Fruit fly (Drosophila melanogaster) whole organism, embryonic: ENCODE data around the gene Muc91C.

Source experiments
- Atf3 ChIP-seq: fragments of 200-800 bp; sonication (Bioruptor generic); optimal IDR thresholded peaks from 3 replicates; lab custom pipeline; 2016; ENCODE audit warnings: missing biosample characterization, missing genetic modification characterization
- CG10147 ChIP-seq: fragments of 200-800 bp; sonication (Bioruptor generic); optimal IDR thresholded peaks from 2 replicates; lab custom pipeline; 2019; ENCODE audit warnings: missing biosample characterization, mild to moderate bottlenecking, missing genetic modification characterization, moderate library complexity
- CG11398 ChIP-seq: fragments of 200-800 bp; sonication (Bioruptor generic); optimal IDR thresholded peaks from 2 replicates; lab custom pipeline; 2016; ENCODE audit warnings: missing biosample characterization, missing genetic modification characterization
- CG12104 ChIP-seq: fragments of 200-800 bp; sonication (Bioruptor generic); optimal IDR thresholded peaks from 3 replicates; lab custom pipeline; 2016; ENCODE audit warnings: missing biosample characterization, missing genetic modification characterization
- CG12659 ChIP-seq: fragments of 200-800 bp; sonication (Bioruptor generic); optimal IDR thresholded peaks from 3 replicates; lab custom pipeline; 2017; ENCODE audit warnings: mild to moderate bottlenecking, missing biosample characterization, missing genetic modification reagents, missing genetic modification characterization
- CG14050 ChIP-seq: fragments of 200-800 bp; sonication (Bioruptor generic); IDR thresholded peaks from 3 replicates; pipeline ENCODE4 v1.3.6; 2022; ENCODE audit warnings: missing biosample characterization, missing genetic modification characterization
- CG14667 ChIP-seq: fragments of 200-800 bp; sonication (Bioruptor generic); IDR thresholded peaks from 2 replicates; pipeline ENCODE4 v1.3.6; 2022; ENCODE audit warnings: missing biosample characterization, missing genetic modification characterization
- CG15011 ChIP-seq: fragments of 200-800 bp; sonication (Bioruptor generic); optimal IDR thresholded peaks from 3 replicates; lab custom pipeline; 2018; ENCODE audit warnings: missing biosample characterization, mild to moderate bottlenecking, missing genetic modification characterization
- CG15514 ChIP-seq: fragments of 200-800 bp; sonication (Bioruptor generic); optimal IDR thresholded peaks from 3 replicates; lab custom pipeline; 2017; ENCODE audit warnings: missing biosample characterization, missing genetic modification characterization, mild to moderate bottlenecking, moderate library complexity, missing genetic modification reagents
- CG15696 ChIP-seq: fragments of 200-800 bp; sonication (Bioruptor generic); optimal IDR thresholded peaks from 2 replicates; lab custom pipeline; 2019; ENCODE audit warnings: missing biosample characterization, mild to moderate bottlenecking, missing genetic modification characterization, moderate library complexity
- CG1602 ChIP-seq: fragments of 200-800 bp; sonication (Bioruptor generic); optimal IDR thresholded peaks from 3 replicates; lab custom pipeline; 2016; ENCODE audit warnings: missing biosample characterization, missing genetic modification characterization
- CG2202 ChIP-seq: fragments of 200-800 bp; sonication (Bioruptor generic); optimal IDR thresholded peaks from 2 replicates; lab custom pipeline; 2018; ENCODE audit warnings: missing biosample characterization, mild to moderate bottlenecking, missing genetic modification characterization
- CG31441 ChIP-seq: fragments of 200-800 bp; sonication (Bioruptor generic); IDR thresholded peaks from 2 replicates; pipeline ENCODE4 v1.3.6; 2022; ENCODE audit warnings: missing biosample characterization, missing genetic modification characterization
- CG3281 ChIP-seq: fragments of 200-800 bp; sonication (Bioruptor generic); optimal IDR thresholded peaks from 3 replicates; lab custom pipeline; 2017; ENCODE audit warnings: missing biosample characterization, mild to moderate bottlenecking, missing genetic modification characterization
- CG3407 ChIP-seq: fragments of 200-800 bp; sonication (Bioruptor generic); optimal IDR thresholded peaks from 2 replicates; lab custom pipeline; 2018; ENCODE audit warnings: missing biosample characterization, mild to moderate bottlenecking, missing genetic modification characterization
- CG5180 ChIP-seq: fragments of 200-800 bp; sonication (Bioruptor generic); optimal IDR thresholded peaks from 3 replicates; lab custom pipeline; 2017; ENCODE audit warnings: missing biosample characterization, missing genetic modification characterization, mild to moderate bottlenecking, moderate library complexity, missing genetic modification reagents
- CG6765 ChIP-seq: fragments of 200-800 bp; sonication (Bioruptor generic); optimal IDR thresholded peaks from 3 replicates; lab custom pipeline; 2017; ENCODE audit warnings: missing biosample characterization, mild to moderate bottlenecking, missing genetic modification characterization
- CG6854 ChIP-seq: fragments of 200-800 bp; sonication (Bioruptor generic); optimal IDR thresholded peaks from 3 replicates; lab custom pipeline; 2017; ENCODE audit warnings: missing biosample characterization, mild to moderate bottlenecking, missing genetic modification characterization
- CG8089 ChIP-seq: fragments of 200-800 bp; sonication (Bioruptor generic); optimal IDR thresholded peaks from 3 replicates; lab custom pipeline; 2016; ENCODE audit warnings: missing biosample characterization, missing genetic modification characterization
- CG9932 ChIP-seq: fragments of 200-800 bp; sonication (Bioruptor generic); IDR thresholded peaks from 2 replicates; pipeline ENCODE4 v1.3.6; 2022; ENCODE audit warnings: missing biosample characterization, missing genetic modification characterization
- Dp ChIP-seq: fragments of 200-800 bp; sonication (Bioruptor generic); optimal IDR thresholded peaks from 2 replicates; lab custom pipeline; 2018; ENCODE audit warnings: missing biosample characterization, mild to moderate bottlenecking, missing genetic modification characterization, moderate library complexity
- Ets65A ChIP-seq: fragments of 200-800 bp; sonication (Bioruptor generic); peaks from one replicate; lab custom pipeline; 2016; ENCODE audit warnings: missing biosample characterization, missing genetic modification characterization
- GATAe ChIP-seq: fragments of 200-800 bp; sonication (Bioruptor generic); conservative IDR thresholded peaks from 2 replicates; pipeline ENCODE4 v1.3.6; 2022; ENCODE audit warnings: missing biosample characterization, missing genetic modification characterization
- Gsc ChIP-seq: fragments of 200-800 bp; sonication (Bioruptor generic); IDR thresholded peaks from 2 replicates; pipeline ENCODE4 v1.3.6; 2022; ENCODE audit warnings: missing biosample characterization, missing genetic modification characterization
- Hand ChIP-seq: fragments of 200-800 bp; sonication (Bioruptor generic); optimal IDR thresholded peaks from 2 replicates; lab custom pipeline; 2017; ENCODE audit warnings: mild to moderate bottlenecking, missing biosample characterization, missing genetic modification reagents, missing genetic modification characterization
- Ravus ChIP-seq: fragments of 200-800 bp; sonication (Bioruptor generic); IDR thresholded peaks from 2 replicates; pipeline ENCODE4 v1.3.6; 2022; ENCODE audit warnings: missing biosample characterization, missing genetic modification characterization
- TFAM ChIP-seq: fragments of 200-800 bp; sonication (Bioruptor generic); optimal IDR thresholded peaks from 2 replicates; lab custom pipeline; 2017; ENCODE audit warnings: missing biosample characterization, missing genetic modification characterization, inconsistent platforms
- Xbp1 ChIP-seq: fragments of 200-800 bp; sonication (Bioruptor generic); optimal IDR thresholded peaks from 3 replicates; lab custom pipeline; 2016; ENCODE audit warnings: missing biosample characterization, mild to moderate bottlenecking, missing genetic modification characterization
- az2 ChIP-seq: fragments of 200-800 bp; sonication (Bioruptor generic); optimal IDR thresholded peaks from 3 replicates; lab custom pipeline; 2016; ENCODE audit warnings: missing biosample characterization, missing genetic modification characterization
- cad ChIP-seq: fragments of >200 bp; optimal IDR thresholded peaks from 2 replicates; lab custom pipeline; 2017; ENCODE audit warnings: missing biosample characterization, missing genetic modification characterization
- corto ChIP-seq: fragments of 200-800 bp; sonication (Bioruptor generic); optimal IDR thresholded peaks from 2 replicates; lab custom pipeline; 2016; ENCODE audit warnings: missing biosample characterization, mild to moderate bottlenecking, missing genetic modification characterization, moderate library complexity
- crp ChIP-seq, 2 experiments: fragments of 200-800 bp; sonication (Bioruptor generic); optimal IDR thresholded peaks; 2 replicates in 1 of 2; 3 replicates in 1 of 2; lab custom pipeline; 2017; ENCODE audit warnings: missing biosample characterization in 2 of 2, missing genetic modification characterization in 2 of 2, mild to moderate bottlenecking in 1 of 2, moderate library complexity in 1 of 2
- dmrt11E ChIP-seq: fragments of 200-800 bp; sonication (Bioruptor generic); optimal IDR thresholded peaks from 3 replicates; lab custom pipeline; 2018; ENCODE audit warnings: missing biosample characterization, mild to moderate bottlenecking, missing genetic modification characterization, moderate library complexity
- ftz-f1 ChIP-seq: fragments of 200-800 bp; sonication (Bioruptor generic); optimal IDR thresholded peaks from 2 replicates; lab custom pipeline; 2016; ENCODE audit warnings: missing biosample characterization, missing genetic modification characterization
- gce ChIP-seq: fragments of 200-800 bp; sonication (Bioruptor generic); IDR thresholded peaks from 3 replicates; pipeline ENCODE4 v1.3.6; 2022; ENCODE audit warnings: missing biosample characterization, missing genetic modification characterization
- hb ChIP-seq: fragments of 200-800 bp; sonication (Bioruptor generic); IDR thresholded peaks from 3 replicates; pipeline ENCODE4 v1.3.6; 2022; ENCODE audit warnings: missing biosample characterization, missing genetic modification characterization; ENCODE audit not compliant: partially characterized antibody
- her ChIP-seq: fragments of 200-800 bp; sonication (Bioruptor generic); optimal IDR thresholded peaks from 2 replicates; lab custom pipeline; 2016; ENCODE audit warnings: missing biosample characterization, missing genetic modification characterization
- insv ChIP-seq, 2 experiments: fragments of 200-800 bp; sonication (Bioruptor generic); optimal IDR thresholded peaks; 3 replicates each; lab custom pipeline; 2016 to 2018; ENCODE audit warnings: missing biosample characterization in 2 of 2, missing genetic modification characterization in 2 of 2
- jumu ChIP-seq: fragments of 200-800 bp; sonication (Bioruptor generic); optimal IDR thresholded peaks from 3 replicates; lab custom pipeline; 2016; ENCODE audit warnings: missing biosample characterization, missing genetic modification characterization
- ken ChIP-seq: fragments of 200-800 bp; sonication (Bioruptor generic); IDR thresholded peaks from 3 replicates; pipeline ENCODE4 v1.3.6; 2022; ENCODE audit warnings: missing biosample characterization, missing genetic modification characterization
- lab ChIP-seq: fragments of 200-800 bp; sonication (Bioruptor generic); optimal IDR thresholded peaks from 3 replicates; lab custom pipeline; 2017; ENCODE audit warnings: missing biosample characterization, missing genetic modification characterization, mild to moderate bottlenecking, moderate library complexity, missing genetic modification reagents
- lbe ChIP-seq: fragments of 200-800 bp; sonication (Bioruptor generic); optimal IDR thresholded peaks from 2 replicates; lab custom pipeline; 2016; ENCODE audit warnings: missing biosample characterization, mild to moderate bottlenecking, missing genetic modification characterization
- oc ChIP-seq: fragments of 200-800 bp; sonication (Bioruptor generic); optimal IDR thresholded peaks from 2 replicates; lab custom pipeline; 2018; ENCODE audit warnings: missing biosample characterization, mild to moderate bottlenecking, missing genetic modification characterization, moderate library complexity
- pb ChIP-seq: fragments of 200-800 bp; sonication (Bioruptor generic); optimal IDR thresholded peaks from 3 replicates; lab custom pipeline; 2016; ENCODE audit warnings: missing biosample characterization, missing genetic modification characterization
- prd ChIP-seq, 3 experiments: fragments of >200 bp in 2 of 3; fragments of 200-800 bp in 1 of 3; sonication (Bioruptor generic) in 1 of 3; optimal IDR thresholded peaks in 2 of 3; IDR thresholded peaks in 1 of 3; 2 replicates in 2 of 3; 3 replicates in 1 of 3; pipeline versions ENCODE4 v1.3.6 to Lab custom; 2017 to 2022; ENCODE audit warnings: missing biosample characterization in 1 of 3, missing genetic modification characterization in 1 of 3
- pzg ChIP-seq: fragments of 200-800 bp; sonication (Bioruptor generic); optimal IDR thresholded peaks from 3 replicates; lab custom pipeline; 2018; ENCODE audit warnings: missing biosample characterization, mild to moderate bottlenecking, missing genetic modification characterization, moderate library complexity
- sens ChIP-seq: fragments of 200-800 bp; sonication (Bioruptor generic); peaks from one replicate; lab custom pipeline; 2016; ENCODE audit warnings: missing biosample characterization, missing genetic modification characterization
- sob ChIP-seq: fragments of 200-800 bp; sonication (Bioruptor generic); IDR thresholded peaks from 2 replicates; pipeline ENCODE4 v1.3.6; 2022; ENCODE audit warnings: missing biosample characterization, missing genetic modification characterization
- sqz ChIP-seq: fragments of 200-800 bp; sonication (Bioruptor generic); optimal IDR thresholded peaks from 3 replicates; lab custom pipeline; 2018; ENCODE audit warnings: missing biosample characterization, mild to moderate bottlenecking, missing genetic modification characterization
- ssp ChIP-seq: fragments of 200-800 bp; sonication (Bioruptor generic); IDR thresholded peaks from 2 replicates; pipeline ENCODE4 v1.3.6; 2022; ENCODE audit warnings: missing biosample characterization, missing genetic modification characterization
- tgo ChIP-seq: fragments of 200-800 bp; sonication (Bioruptor generic); IDR thresholded peaks from 3 replicates; pipeline ENCODE4 v1.3.6; 2022; ENCODE audit warnings: missing biosample characterization, missing genetic modification characterization
- yki ChIP-seq: fragments of >200 bp; optimal IDR thresholded peaks from 3 replicates; lab custom pipeline; 2018

Gene Muc91C

dm6 chr3R:18669812-18670211 is 22.7 kb downstream of the Muc91C start:
- TF ChIP-seq Xbp1 (GFP tag; lab: Kevin White, UChicago) (no peak), ftz-f1 (no peak), corto (GFP tag; lab: Kevin White, UChicago) (no peak), jumu (GFP tag; lab: Kevin White, UChicago) (no peak), CG10147 (GFP tag; lab: Kevin White, UChicago) (no peak), CG9932 (GFP tag; lab: Robert Waterston, UW) (0 out of 2 replicates have a peak, but pooled peaks have one; percentile 24), CG1602 (GFP tag; lab: Kevin White, UChicago) (no peak), ssp (GFP tag; lab: Robert Waterston, UW) (no peak), pb (GFP tag; lab: Kevin White, UChicago) (no peak), TFAM (no peak), sens (GFP tag; lab: Kevin White, UChicago) (peak; percentile 73), CG8089 (no peak), CG31441 (GFP tag; lab: Robert Waterston, UW) (no peak), tgo (GFP tag; lab: Robert Waterston, UW) (peak; percentile 43; the same call in 2 of the 3 replicates), prd (optimal IDR thresholded peaks at IDR 0.05; lab: Kevin White, UChicago) (no peak), prd (GFP tag; IDR thresholded peaks at IDR 0.05; lab: Robert Waterston, UW) (no peak), CG6765 (no peak), pzg (no peak), her (GFP tag; lab: Kevin White, UChicago) (no peak), GATAe (GFP tag; lab: Robert Waterston, UW) (no peak), insv (GFP tag; optimal IDR thresholded peaks at IDR 0.05; lab: Kevin White, UChicago) (no peak), cad (GFP tag; lab: Kevin White, UChicago) (no peak), Ets65A (GFP tag; lab: Kevin White, UChicago) (no peak), CG11398 (GFP tag; lab: Kevin White, UChicago) (no peak), dmrt11E (tag; lab: Kevin White, UChicago) (no peak), sob (GFP tag; lab: Robert Waterston, UW) (peak; percentile 8; the same call in 1 of the 2 replicates), gce (GFP tag; lab: Robert Waterston, UW) (no peak), CG15696 (no peak), CG15011 (GFP tag; lab: Kevin White, UChicago) (no peak), CG2202 (no peak), yki (lab: Kevin White, UChicago) (no peak), ken (GFP tag; lab: Robert Waterston, UW) (no peak), CG14667 (GFP tag; lab: Robert Waterston, UW) (no peak), az2 (GFP tag; lab: Kevin White, UChicago) (peak; percentile 7), CG3281 (GFP tag; lab: Kevin White, UChicago) (no peak), oc (no peak), CG12104 (GFP tag; lab: Kevin White, UChicago) (no peak), CG3407 (GFP tag; lab: Kevin White, UChicago) (no peak), Gsc (GFP tag; lab: Robert Waterston, UW) (no peak), lab (GFP tag; lab: Kevin White, UChicago) (no peak), CG5180 (GFP tag; lab: Kevin White, UChicago) (no peak), sqz (GFP tag; lab: Kevin White, UChicago) (no peak), CG15514 (GFP tag; lab: Kevin White, UChicago) (no peak), hb (GFP tag; lab: Robert Waterston, UW) (no peak), Atf3 (no peak), CG6854 (GFP tag; lab: Kevin White, UChicago) (no peak), CG12659 (GFP tag; lab: Kevin White, UChicago) (peak; percentile 10), crp (GFP tag; optimal IDR thresholded peaks at IDR 0.05; lab: Kevin White, UChicago) (no peak), CG14050 (GFP tag; lab: Robert Waterston, UW) (no peak), Dp (GFP tag; lab: Kevin White, UChicago) (no peak), lbe (no peak), Ravus (GFP tag; lab: Robert Waterston, UW) (no peak), Hand (no peak)
